Fruit fly (Drosophila melanogaster): ENCODE data around the gene RnrL.
A peak's percentile ranks its signal among the peaks of the same experiment; 100 is the strongest.

RnrL gene

dm6 chr2L:10373605-10374269, 46.0 kb upstream of the RnrL start, which contains the start of gene rho-5 (continued):
- TF ChIP-seq Neu2 (GFP tag; optimal IDR thresholded peaks at IDR 0.05; ENCODE audit: borderline replicate concordance): no peak
- no peak for TF ChIP-seq dmrt99B (tag; optimal IDR thresholded peaks at IDR 0.05)
- no peak for TF ChIP-seq CG17361 (GFP tag; IDR thresholded peaks at IDR 0.05)
- TF ChIP-seq kah (GFP tag; optimal IDR thresholded peaks at IDR 0.05): no peak
- no peak for TF ChIP-seq CG11247 (GFP tag; IDR thresholded peaks at IDR 0.05)
- TF ChIP-seq Fer2 (tag; optimal IDR thresholded peaks at IDR 0.05): no peak
- TF ChIP-seq rib (GFP tag; IDR thresholded peaks at IDR 0.05): no peak
- peak; percentile 34; the same call in 1 of the 2 replicates for TF ChIP-seq slbo (GFP tag; IDR thresholded peaks at IDR 0.05)
- 0 out of 2 replicates have a peak, but pooled peaks have one; percentile 28 for TF ChIP-seq CG17328 (GFP tag; IDR thresholded peaks at IDR 0.05)
- no peak for TF ChIP-seq CG18262 (tag; optimal IDR thresholded peaks at IDR 0.05)
- TF ChIP-seq CG12155 (GFP tag; optimal IDR thresholded peaks at IDR 0.05): no peak
- TF ChIP-seq CG13894 (tag; optimal IDR thresholded peaks at IDR 0.05): no peak
- TF ChIP-seq HmgD (GFP tag; optimal IDR thresholded peaks at IDR 0.05): no peak
- TF ChIP-seq tna (GFP tag; IDR thresholded peaks at IDR 0.05; ENCODE audit: partially characterized antibody): no peak
- TF ChIP-seq ham (GFP tag; IDR thresholded peaks at IDR 0.05): no peak
- peak; percentile 8 for TF ChIP-seq BEAF-32 (GFP tag; optimal IDR thresholded peaks at IDR 0.05)
- no peak for TF ChIP-seq Sin3A (optimal IDR thresholded peaks at IDR 0.05)
- TF ChIP-seq CG10267 (tag; optimal IDR thresholded peaks at IDR 0.05): no peak
- no peak for TF ChIP-seq CG7372 (GFP tag; IDR thresholded peaks at IDR 0.05)
- TF ChIP-seq p53 (GFP tag; optimal IDR thresholded peaks at IDR 0.05): no peak
- no peak for TF ChIP-seq hbn (GFP tag; IDR thresholded peaks at IDR 0.05; ENCODE audit: partially characterized antibody)
- no peak for TF ChIP-seq zen (tag; optimal IDR thresholded peaks at IDR 0.05)
- TF ChIP-seq Nf-YA (GFP tag; IDR thresholded peaks at IDR 0.05): no peak
- no peak for TF ChIP-seq CG34376 (GFP tag; optimal IDR thresholded peaks at IDR 0.05)
- TF ChIP-seq kni (GFP tag; optimal IDR thresholded peaks at IDR 0.05): no peak
- no peak for TF ChIP-seq CG13296 (GFP tag; optimal IDR thresholded peaks at IDR 0.05)
- TF ChIP-seq H15 (GFP tag; IDR thresholded peaks at IDR 0.05): no peak
- TF ChIP-seq row (GFP tag; IDR thresholded peaks at IDR 0.05): peak; percentile 60
- TF ChIP-seq MESR4 (GFP tag; optimal IDR thresholded peaks at IDR 0.05): peak; percentile 7
- no peak for TF ChIP-seq lmd (GFP tag; IDR thresholded peaks at IDR 0.05)
- no peak for TF ChIP-seq Dp (GFP tag; optimal IDR thresholded peaks at IDR 0.05)
- TF ChIP-seq run (tag; optimal IDR thresholded peaks at IDR 0.05): no peak
- TF ChIP-seq CG8359 (GFP tag; optimal IDR thresholded peaks at IDR 0.05; ENCODE audit: borderline replicate concordance): no peak
- peak; percentile 6 for TF ChIP-seq pzg (GFP tag; optimal IDR thresholded peaks at IDR 0.05)
- TF ChIP-seq Rfx (GFP tag; IDR thresholded peaks at IDR 0.05): peak; percentile 45; the same call in 1 of the 2 replicates
- no peak for TF ChIP-seq Tbp (GFP tag; optimal IDR thresholded peaks at IDR 0.05)
- no peak for TF ChIP-seq cad (GFP tag; optimal IDR thresholded peaks at IDR 0.05)
- peak; percentile 5 for TF ChIP-seq mam (GFP tag; optimal IDR thresholded peaks at IDR 0.05)
- no peak for TF ChIP-seq CG13287 (GFP tag; IDR thresholded peaks at IDR 0.05; ENCODE audit: partially characterized antibody)
- TF ChIP-seq ewg (GFP tag; optimal IDR thresholded peaks at IDR 0.05): peak; percentile 97
- no peak for TF ChIP-seq CHES-1-like (GFP tag; optimal IDR thresholded peaks at IDR 0.05)
- no peak for TF ChIP-seq CG10959 (GFP tag; IDR thresholded peaks at IDR 0.05)
- no peak for TF ChIP-seq CG7839 (tag; optimal IDR thresholded peaks at IDR 0.05)
- TF ChIP-seq B-H2 (GFP tag; optimal IDR thresholded peaks at IDR 0.05): no peak
- TF ChIP-seq CTCF (GFP tag; optimal IDR thresholded peaks at IDR 0.05): no peak
- no peak for TF ChIP-seq CG4730 (GFP tag; IDR thresholded peaks at IDR 0.05)
- TF ChIP-seq CG14860 (GFP tag; IDR thresholded peaks at IDR 0.05; ENCODE audit: partially characterized antibody): no peak
- TF ChIP-seq D (optimal IDR thresholded peaks at IDR 0.05): no peak
- TF ChIP-seq D (GFP tag; optimal IDR thresholded peaks at IDR 0.05): no peak
- TF ChIP-seq sens (GFP tag): peak; percentile 53
- TF ChIP-seq Sox102F (GFP tag; optimal IDR thresholded peaks at IDR 0.05): no peak

All from whole organism, embryonic.